Worm (Caenorhabditis elegans): ENCODE results near the gene era-1.

Gene era-1

DNA sequence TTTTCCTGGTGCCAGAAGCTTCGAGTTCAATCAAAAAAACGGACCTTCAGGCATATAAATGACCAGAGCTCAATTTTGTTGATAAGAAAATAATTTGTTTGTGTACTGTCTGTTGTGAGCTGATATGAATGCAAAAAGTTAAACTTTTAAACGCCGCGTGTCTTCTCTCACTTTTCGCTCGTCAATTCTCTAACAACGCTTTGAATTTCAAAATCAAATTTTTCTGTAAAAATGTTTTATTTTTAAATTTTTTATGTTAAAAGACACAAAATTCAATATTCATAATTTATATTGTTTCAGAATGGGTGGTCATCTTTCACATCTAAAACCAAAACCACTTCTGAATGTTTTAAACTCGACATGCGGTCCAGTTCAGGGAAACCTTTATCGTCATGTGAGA lies 28.9 kb upstream of the era-1 start, which contains the start of gene cest-31:
TSS of gene cest-31 (plus strand) at position 301 of the 400 bp plus-strand sequence.
- TF ChIP-seq R02D3.7 (tag; optimal IDR thresholded peaks at IDR 0.05) (no peak), jun-1 (tag; optimal IDR thresholded peaks at IDR 0.05) (no peak), ceh-16 (tag; optimal IDR thresholded peaks at IDR 0.05) (no peak), nfya-1 (tag; optimal IDR thresholded peaks at IDR 0.05; ENCODE audit: insufficient read depth) (no peak), pqm-1 (tag; optimal IDR thresholded peaks at IDR 0.05) (no peak), lin-39 (tag; optimal IDR thresholded peaks at IDR 0.05) (no peak), pha-4 (tag; optimal IDR thresholded peaks at IDR 0.05) (no peak), nhr-76 (tag; optimal IDR thresholded peaks at IDR 0.05) (no peak), nhr-12 (tag; optimal IDR thresholded peaks at IDR 0.05) (no peak), nhr-23 (tag; optimal IDR thresholded peaks at IDR 0.05) (no peak), fos-1 (tag; optimal IDR thresholded peaks at IDR 0.05) (no peak), unc-39 (tag; optimal IDR thresholded peaks at IDR 0.05) (no peak), nhr-43 (tag; optimal IDR thresholded peaks at IDR 0.05; ENCODE audit: poor library complexity, severe bottlenecking) (no peak), nhr-25 (tag; optimal IDR thresholded peaks at IDR 0.05) (no peak), zag-1 (tag; optimal IDR thresholded peaks at IDR 0.05) (no peak), egl-5 (tag; optimal IDR thresholded peaks at IDR 0.05) (no peak)

DNA sequence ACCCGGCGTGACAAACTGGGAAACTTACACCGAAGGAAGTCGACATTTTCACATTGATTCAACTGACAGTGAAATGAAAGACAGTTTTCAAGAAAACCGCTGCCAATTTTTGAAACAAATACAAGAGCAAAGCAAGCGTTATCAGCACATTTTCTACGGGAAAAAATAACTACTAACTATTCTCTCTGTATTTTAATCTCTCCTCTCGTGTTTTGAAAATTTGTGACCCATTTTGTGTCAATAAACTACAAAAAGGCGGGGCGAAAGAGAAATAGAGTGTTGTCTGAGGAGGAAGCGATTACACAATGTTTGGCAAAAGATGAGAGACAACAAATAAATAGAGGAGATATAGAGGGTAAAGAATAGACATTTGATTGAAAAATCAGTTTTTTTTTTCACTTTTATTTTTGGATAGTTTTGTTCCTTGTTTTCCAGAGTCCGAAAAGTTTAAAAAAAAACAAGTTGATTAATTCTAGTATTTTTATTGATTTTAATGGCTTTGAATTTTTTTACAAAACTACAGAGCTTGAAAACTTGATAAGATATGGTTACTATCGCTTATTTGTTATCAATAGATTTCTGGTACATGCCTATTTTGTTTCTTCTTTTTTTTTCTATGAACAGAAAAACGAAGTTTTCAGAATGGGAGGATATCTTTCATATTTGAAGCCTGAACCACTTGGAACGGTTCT lies 26.6 kb upstream of the era-1 start, which contains the start of gene cest-34:
TSS of gene cest-34 (plus strand) at position 642 of the 692 bp plus-strand sequence.
- peak; percentile 18 for TF ChIP-seq elt-2 (tag; optimal IDR thresholded peaks at IDR 0.05)
- peak; percentile 87 for TF ChIP-seq pha-4 (tag; optimal IDR thresholded peaks at IDR 0.05)
- no peak for TF ChIP-seq ceh-16 (tag; optimal IDR thresholded peaks at IDR 0.05)

DNA sequence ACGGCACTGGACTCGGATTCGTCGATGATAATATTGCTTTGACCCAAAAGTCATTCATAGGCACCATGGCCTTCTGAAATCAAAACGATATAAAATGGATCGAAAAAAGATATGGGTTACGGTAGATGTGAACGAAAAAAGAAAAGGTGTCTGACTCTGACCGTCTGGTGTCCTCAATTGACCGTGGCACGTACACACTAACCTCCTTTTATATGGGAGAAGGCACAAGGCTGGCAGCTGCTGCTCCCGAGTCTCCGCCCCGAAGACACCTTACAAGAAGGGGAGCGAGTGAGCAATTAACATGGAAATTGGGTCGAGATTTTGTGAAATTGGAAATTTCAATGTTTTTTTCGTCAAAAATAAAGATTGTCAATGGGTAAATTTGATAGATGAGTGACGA lies 21.4 kb upstream of the era-1 start, which contains the start of gene egl-46:
TSS of gene egl-46 (minus strand) at position 73 of the 400 bp plus-strand sequence.
- TF ChIP-seq nfya-1 (tag; optimal IDR thresholded peaks at IDR 0.05; ENCODE audit: insufficient read depth) (no peak), mdl-1 (tag; optimal IDR thresholded peaks at IDR 0.05) (no peak), egl-5 (tag; optimal IDR thresholded peaks at IDR 0.05) (no peak), jun-1 (tag; optimal IDR thresholded peaks at IDR 0.05) (no peak), nhr-237 (tag; optimal IDR thresholded peaks at IDR 0.05) (no peak), ztf-11 (tag; optimal IDR thresholded peaks at IDR 0.05) (no peak), lsy-12 (tag; optimal IDR thresholded peaks at IDR 0.05) (no peak), egl-27 (tag; optimal IDR thresholded peaks at IDR 0.05) (no peak), fkh-10 (GFP tag; optimal IDR thresholded peaks at IDR 0.05) (no peak), snpc-4 (tag; optimal IDR thresholded peaks at IDR 0.05) (no peak), lin-39 (tag; optimal IDR thresholded peaks at IDR 0.05) (no peak), fos-1 (tag; optimal IDR thresholded peaks at IDR 0.05) (no peak), daf-12 (tag; optimal IDR thresholded peaks at IDR 0.05) (no peak), ceh-9 (tag; optimal IDR thresholded peaks at IDR 0.05) (no peak), ceh-16 (tag; optimal IDR thresholded peaks at IDR 0.05) (no peak), lin-15B (tag; optimal IDR thresholded peaks at IDR 0.05) (no peak)

DNA sequence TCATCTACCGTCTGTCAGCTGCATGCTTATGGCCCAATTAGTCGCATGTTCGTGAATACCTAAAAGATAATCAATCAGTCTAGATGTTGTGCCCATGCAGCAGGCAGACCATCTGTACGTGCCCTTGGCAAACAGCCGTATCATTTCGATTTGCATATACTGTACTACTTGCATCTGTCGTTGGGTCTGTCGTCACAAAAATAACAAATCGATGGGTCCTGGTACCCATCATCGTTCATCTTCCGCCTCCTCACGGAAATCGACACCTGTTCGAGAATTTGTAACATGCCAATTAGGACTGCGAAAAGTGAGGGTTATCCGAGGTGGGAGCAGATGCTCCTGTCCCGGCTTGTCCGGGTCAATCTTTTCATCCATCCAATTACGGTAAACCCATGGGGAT lies 19.6 kb upstream of the era-1 start:
- TF ChIP-seq lin-39 (tag; optimal IDR thresholded peaks at IDR 0.05) (no peak), nhr-237 (tag; optimal IDR thresholded peaks at IDR 0.05) (no peak), daf-12 (tag; optimal IDR thresholded peaks at IDR 0.05) (no peak), ztf-11 (tag; optimal IDR thresholded peaks at IDR 0.05) (no peak)

DNA sequence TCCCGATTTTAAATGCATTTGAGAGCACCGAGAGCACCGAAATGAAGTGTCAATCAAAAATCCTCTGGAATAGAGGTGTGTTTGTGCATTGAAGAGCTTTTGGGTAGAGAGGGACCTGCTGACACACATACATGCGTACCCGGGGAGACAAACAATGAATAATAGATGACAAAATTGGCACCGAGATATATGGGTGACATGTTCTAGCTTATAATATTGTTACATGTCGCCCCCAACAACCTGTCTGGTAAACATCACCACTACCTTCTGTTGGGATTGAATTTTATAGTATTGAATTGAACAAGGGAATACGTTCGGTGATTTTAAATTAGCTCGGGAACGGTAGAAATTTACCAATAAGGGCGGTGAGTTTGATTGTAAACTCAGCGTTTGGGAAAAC lies 19.1 kb upstream of the era-1 start:
- TF ChIP-seq lin-39 (tag; optimal IDR thresholded peaks at IDR 0.05) = peak; percentile 36
- no peak for TF ChIP-seq aly-2 (tag; optimal IDR thresholded peaks at IDR 0.05)

DNA sequence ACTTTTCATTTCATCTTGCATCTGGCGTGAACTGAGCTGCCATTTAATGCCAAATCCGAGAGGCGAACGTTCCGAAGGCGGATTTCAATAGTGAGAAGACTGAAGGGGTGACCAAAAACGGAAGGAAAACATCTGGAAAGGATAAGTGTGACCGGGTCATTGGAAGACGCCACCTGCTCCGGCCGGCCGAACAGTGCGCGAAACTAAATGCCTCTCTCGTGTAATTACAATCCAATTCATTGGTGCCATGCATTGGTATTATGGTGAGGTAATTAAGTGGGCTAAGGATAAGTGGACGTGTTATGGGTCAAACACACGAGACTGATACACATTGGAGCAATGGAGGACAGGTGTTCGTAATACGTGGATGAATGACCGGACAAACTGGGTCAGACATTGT lies 18.3 kb upstream of the era-1 start:
- TF ChIP-seq ZK546.5 (tag; optimal IDR thresholded peaks at IDR 0.05) = no peak
- TF ChIP-seq zag-1 (tag; optimal IDR thresholded peaks at IDR 0.05) = no peak
- TF ChIP-seq elt-1 (tag; optimal IDR thresholded peaks at IDR 0.05) = no peak
- TF ChIP-seq snpc-4 (tag; optimal IDR thresholded peaks at IDR 0.05) = no peak
- no peak for TF ChIP-seq nhr-77 (tag; optimal IDR thresholded peaks at IDR 0.05)
- no peak for TF ChIP-seq lin-15B (tag; optimal IDR thresholded peaks at IDR 0.05)
- TF ChIP-seq nhr-25 (tag; optimal IDR thresholded peaks at IDR 0.05) = no peak

All from whole organism, L3 larva.